Fruit fly (Drosophila melanogaster) whole organism: ENCODE measurements around the gene CG14543.

ENCODE experiments used
- CG8478 ChIP-seq: fragments of >200 bp; optimal IDR thresholded peaks from 2 replicates; lab custom pipeline; 2018; ENCODE audit warnings: inconsistent platforms
- Dll ChIP-seq: fragments of >200 bp; optimal IDR thresholded peaks from 2 replicates; lab custom pipeline; 2017
- EcR ChIP-seq, 2 experiments: fragments of >200 bp; optimal IDR thresholded peaks; 2 replicates each; lab custom pipeline; 2017; ENCODE audit warnings: missing biosample characterization in 2 of 2, missing genetic modification characterization in 2 of 2, missing genetic modification reagents in 2 of 2
- pan ChIP-seq: fragments of >200 bp; optimal IDR thresholded peaks from 2 replicates; lab custom pipeline; 2017
- psq ChIP-seq: fragments of >200 bp; optimal IDR thresholded peaks from 2 replicates; lab custom pipeline; 2017
- usp ChIP-seq: fragments of >200 bp; optimal IDR thresholded peaks from 2 replicates; lab custom pipeline; 2017; ENCODE audit warnings: missing biosample characterization, missing genetic modification characterization, mixed read lengths

CG14543 gene

DNA sequence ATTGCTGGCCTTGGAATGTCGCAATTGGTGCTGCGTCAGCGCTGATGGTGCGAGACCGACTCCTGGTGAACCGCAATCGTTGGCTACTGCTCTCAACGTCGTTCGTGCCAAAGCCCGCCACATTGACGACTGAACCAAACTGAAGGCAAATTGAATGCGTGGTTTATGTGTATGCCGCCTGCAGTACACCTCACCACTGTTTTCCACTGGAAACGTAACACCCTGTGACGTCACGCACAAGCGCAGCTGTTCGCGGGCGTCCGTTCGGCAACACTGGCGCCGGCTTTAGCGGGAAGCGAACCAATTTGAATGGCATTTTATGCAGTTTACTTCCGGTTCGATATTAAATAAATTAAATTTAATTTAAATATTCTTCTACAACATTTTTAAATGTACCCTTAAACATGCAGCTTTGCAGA, 1.2 kb upstream of the CG14543 start, which contains the start of gene Cmpk:
TSS of gene Cmpk (minus strand) at position 225 of the 419 bp plus-strand sequence.
- TF ChIP-seq psq (lab: Kevin White, UChicago): no peak
- TF ChIP-seq Dll: no peak
- TF ChIP-seq EcR (GFP tag; optimal IDR thresholded peaks at IDR 0.05; lab: Kevin White, UChicago): no peak
- no peak for TF ChIP-seq usp (GFP tag; lab: Kevin White, UChicago)
- no peak for TF ChIP-seq CG8478 (lab: Kevin White, UChicago)
- TF ChIP-seq pan (lab: Kevin White, UChicago): no peak

DNA sequence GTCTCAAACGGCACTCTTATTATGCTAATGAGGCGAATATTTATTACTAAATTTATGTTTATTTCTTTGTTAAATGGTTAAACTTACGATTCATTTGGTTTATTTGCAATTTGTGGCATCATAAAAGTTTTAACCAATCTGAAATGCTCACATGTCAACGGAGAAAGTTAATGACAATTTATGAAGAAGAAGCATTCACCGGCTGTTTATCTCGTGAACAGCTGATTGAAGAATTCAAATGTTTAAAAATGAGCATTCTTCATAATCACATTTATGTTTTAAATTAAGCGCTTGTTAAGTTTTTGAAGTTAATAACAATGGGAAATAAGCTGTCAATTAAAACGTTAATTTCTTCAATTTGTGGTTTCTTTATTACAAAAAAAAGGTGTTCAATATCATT, 1.6 kb downstream of the CG14543 start, which contains the start of the genes PIG-P and Tcs6:
TSS of gene PIG-P (minus strand) at position 158 of the 400 bp plus-strand sequence.
TSS of gene Tcs6 (minus strand) at position 158 of the 400 bp plus-strand sequence.
- TF ChIP-seq CG8478 (lab: Kevin White, UChicago) (no peak), psq (lab: Kevin White, UChicago) (no peak), EcR (GFP tag; optimal IDR thresholded peaks at IDR 0.05; lab: Kevin White, UChicago) (no peak), pan (lab: Kevin White, UChicago) (no peak), Dll (no peak), usp (GFP tag; lab: Kevin White, UChicago) (no peak)

DNA sequence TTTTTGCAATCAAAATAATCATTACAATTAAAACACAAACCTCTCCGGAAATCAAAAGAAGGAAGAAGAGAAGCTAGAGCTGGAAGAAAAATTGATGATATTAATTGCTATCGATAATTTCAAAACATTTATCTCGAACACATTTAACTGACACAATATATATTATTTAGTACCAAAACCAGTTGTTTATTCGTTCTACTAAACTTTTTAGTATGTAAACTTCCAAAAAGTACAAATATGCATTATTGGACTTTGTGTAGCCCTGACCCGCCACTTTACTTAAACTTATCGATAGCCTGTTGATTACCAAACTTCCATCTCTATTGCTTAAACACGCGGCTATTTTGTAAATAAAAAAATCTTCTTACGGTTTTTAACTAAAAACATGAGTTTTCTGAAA, 2.8 kb downstream of the CG14543 start, which contains the start of the genes RpL34a and Trmt61:
TSS of gene RpL34a (minus strand) at position 73 of the 400 bp plus-strand sequence.
TSS of gene Trmt61 (plus strand) at position 302 of the 400 bp plus-strand sequence.
- TF ChIP-seq pan (lab: Kevin White, UChicago): no peak
- TF ChIP-seq Dll: no peak
- no peak for TF ChIP-seq psq (lab: Kevin White, UChicago)
- no peak for TF ChIP-seq usp (GFP tag; lab: Kevin White, UChicago)
- TF ChIP-seq EcR (GFP tag; optimal IDR thresholded peaks at IDR 0.05; lab: Kevin White, UChicago): no peak
- TF ChIP-seq CG8478 (lab: Kevin White, UChicago): no peak

DNA sequence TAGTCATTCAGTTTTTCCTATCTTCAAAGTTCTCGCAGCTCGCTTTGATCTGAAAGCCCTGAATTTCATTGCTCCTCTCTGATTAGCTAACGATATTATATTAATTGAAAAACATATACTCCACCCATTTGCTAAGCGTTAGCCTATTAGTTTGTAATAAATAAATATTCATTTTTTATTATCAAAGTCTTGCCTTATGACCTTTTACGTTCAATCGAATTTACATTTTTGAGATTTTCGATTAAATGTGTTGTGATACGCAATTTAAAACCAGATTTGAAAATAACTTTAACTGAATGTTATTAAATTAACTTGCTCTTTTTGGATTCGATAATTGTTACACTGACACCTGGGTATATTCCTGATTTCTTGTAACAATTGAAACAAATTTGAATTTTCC, 6.5 kb downstream of the CG14543 start, which contains the start of gene CG14551:
TSS of gene CG14551 (minus strand) at position 101 of the 400 bp plus-strand sequence.
- TF ChIP-seq psq (lab: Kevin White, UChicago): no peak
- no peak for TF ChIP-seq usp (GFP tag; lab: Kevin White, UChicago)
- no peak for TF ChIP-seq EcR (GFP tag; optimal IDR thresholded peaks at IDR 0.05; lab: Kevin White, UChicago)
- TF ChIP-seq pan (lab: Kevin White, UChicago): no peak
- TF ChIP-seq Dll: no peak
- no peak for TF ChIP-seq CG8478 (lab: Kevin White, UChicago)

DNA sequence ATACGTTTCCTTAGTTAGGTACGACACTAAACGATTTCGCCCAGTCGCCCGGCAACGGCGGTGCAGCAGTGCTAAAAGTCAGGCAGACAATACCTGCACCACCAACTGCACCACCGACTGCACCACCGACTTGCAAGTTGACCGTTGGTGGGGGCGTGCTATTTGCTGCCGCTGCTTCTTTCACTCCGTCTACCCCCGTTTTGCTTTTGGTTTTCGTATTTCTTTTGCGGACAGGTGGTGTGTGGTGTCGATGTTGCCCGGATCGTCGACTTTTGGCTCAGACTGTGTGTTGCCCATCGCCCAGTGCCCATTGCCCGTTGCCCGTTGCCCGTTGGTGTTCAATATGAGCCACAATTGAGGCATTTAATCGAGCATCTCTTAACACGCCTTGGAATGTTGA, 8.3 kb downstream of the CG14543 start:
- TF ChIP-seq Dll (no peak), pan (lab: Kevin White, UChicago) (no peak), usp (GFP tag; lab: Kevin White, UChicago) (no peak), CG8478 (lab: Kevin White, UChicago) (no peak), psq (lab: Kevin White, UChicago) (no peak), EcR (GFP tag; optimal IDR thresholded peaks at IDR 0.05; lab: Kevin White, UChicago) (no peak)

DNA sequence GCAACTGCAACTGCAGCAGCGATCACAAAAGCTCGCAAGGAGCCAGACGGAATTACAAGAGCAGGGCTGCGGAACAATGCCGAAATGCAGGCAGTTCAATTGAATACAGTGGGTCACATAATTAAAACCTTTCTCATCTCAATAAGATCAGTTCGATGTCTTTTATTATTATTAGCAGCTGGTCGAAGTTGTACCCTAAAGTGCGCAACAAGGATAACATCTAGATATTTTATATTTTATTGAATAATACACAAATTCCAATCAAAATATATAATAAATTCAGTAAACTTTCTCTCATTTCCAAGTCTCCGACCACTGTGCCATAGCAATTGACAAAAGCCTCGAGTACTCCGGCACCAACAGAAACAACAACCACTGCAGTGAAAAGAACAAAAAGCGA, 11.7 kb downstream of the CG14543 start:
- TF ChIP-seq pan (lab: Kevin White, UChicago) (no peak), Dll (no peak), CG8478 (lab: Kevin White, UChicago) (no peak), psq (lab: Kevin White, UChicago) (no peak), usp (GFP tag; lab: Kevin White, UChicago) (no peak), EcR (GFP tag; optimal IDR thresholded peaks at IDR 0.05; lab: Kevin White, UChicago) (no peak)

DNA sequence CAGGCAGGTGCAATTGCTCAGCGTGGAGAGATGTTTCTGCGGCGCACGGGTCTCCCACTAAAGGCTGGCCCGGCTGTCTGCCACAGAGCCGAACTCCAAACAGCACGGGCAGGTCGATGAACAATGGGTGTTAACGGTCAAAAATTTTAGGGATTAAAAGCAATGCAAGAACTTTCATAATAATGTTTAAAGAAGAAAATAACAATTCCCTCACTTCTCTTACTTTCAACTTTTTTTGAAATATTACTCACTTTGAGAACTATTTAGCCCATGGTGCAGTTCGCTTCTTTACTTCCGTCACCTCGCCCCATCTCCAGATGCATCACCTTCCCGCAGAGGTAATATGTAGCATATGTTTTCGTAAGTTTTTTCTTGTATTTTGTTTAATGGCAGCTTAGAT, 16.0 kb downstream of the CG14543 start:
- TF ChIP-seq EcR (GFP tag; optimal IDR thresholded peaks at IDR 0.05; lab: Kevin White, UChicago): no peak
- TF ChIP-seq psq (lab: Kevin White, UChicago): no peak
- no peak for TF ChIP-seq pan (lab: Kevin White, UChicago)
- TF ChIP-seq Dll: no peak
- no peak for TF ChIP-seq usp (GFP tag; lab: Kevin White, UChicago)
- no peak for TF ChIP-seq CG8478 (lab: Kevin White, UChicago)

DNA sequence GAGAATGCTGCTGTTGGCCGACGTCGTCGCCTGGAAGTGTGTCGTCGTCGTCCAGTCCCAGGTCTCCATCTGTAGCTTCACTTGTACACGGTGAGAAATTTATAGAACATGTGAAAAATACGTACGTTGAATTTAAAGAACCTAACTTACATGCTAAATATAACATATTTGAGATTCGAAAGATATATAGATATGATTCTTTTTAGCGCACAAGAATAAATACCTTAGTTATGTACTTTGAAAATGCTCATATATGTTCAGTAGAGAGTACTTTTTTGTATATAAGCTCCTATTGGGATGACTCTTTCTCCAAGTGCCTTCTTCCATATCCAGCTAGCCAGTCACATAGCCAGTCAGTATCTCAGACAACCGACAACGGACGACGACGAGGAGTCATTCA, 18.8 kb downstream of the CG14543 start:
- TF ChIP-seq EcR (GFP tag; optimal IDR thresholded peaks at IDR 0.05; lab: Kevin White, UChicago) (no peak), CG8478 (lab: Kevin White, UChicago) (no peak), Dll (no peak), pan (lab: Kevin White, UChicago) (no peak), psq (lab: Kevin White, UChicago) (no peak), usp (GFP tag; lab: Kevin White, UChicago) (no peak)

DNA sequence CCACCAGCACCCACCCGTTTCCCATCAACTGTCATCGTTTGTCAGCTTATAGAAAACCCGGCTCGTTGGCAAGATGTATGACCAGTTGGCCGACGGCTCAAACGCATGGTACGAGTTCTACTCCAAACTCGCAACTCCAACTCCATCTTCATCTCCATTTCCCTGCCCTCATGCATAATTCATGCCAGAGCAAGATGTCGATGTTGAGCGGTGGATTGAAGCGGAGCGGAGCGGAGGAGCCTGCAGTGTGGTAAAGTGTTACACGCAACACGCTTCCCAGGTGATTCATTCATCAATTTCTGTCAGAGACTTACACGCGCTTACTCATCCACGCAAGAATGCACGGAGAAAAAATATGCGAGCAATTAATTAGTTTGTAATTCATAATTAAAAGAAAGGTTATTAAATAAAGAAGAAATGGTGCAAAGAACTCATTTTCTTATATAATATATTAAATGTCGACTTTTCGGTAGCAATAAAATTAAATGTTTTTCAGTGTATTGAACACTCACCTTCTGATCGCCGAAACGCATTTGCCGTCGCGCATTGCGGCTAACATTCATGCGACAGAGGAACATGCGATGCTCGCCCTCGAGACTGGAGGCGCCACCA, 25.1 kb downstream of the CG14543 start:
- no peak for TF ChIP-seq psq (lab: Kevin White, UChicago)
- no peak for TF ChIP-seq CG8478 (lab: Kevin White, UChicago)
- no peak for TF ChIP-seq EcR (GFP tag; optimal IDR thresholded peaks at IDR 0.05; lab: Kevin White, UChicago)
- no peak for TF ChIP-seq usp (GFP tag; lab: Kevin White, UChicago)

DNA sequence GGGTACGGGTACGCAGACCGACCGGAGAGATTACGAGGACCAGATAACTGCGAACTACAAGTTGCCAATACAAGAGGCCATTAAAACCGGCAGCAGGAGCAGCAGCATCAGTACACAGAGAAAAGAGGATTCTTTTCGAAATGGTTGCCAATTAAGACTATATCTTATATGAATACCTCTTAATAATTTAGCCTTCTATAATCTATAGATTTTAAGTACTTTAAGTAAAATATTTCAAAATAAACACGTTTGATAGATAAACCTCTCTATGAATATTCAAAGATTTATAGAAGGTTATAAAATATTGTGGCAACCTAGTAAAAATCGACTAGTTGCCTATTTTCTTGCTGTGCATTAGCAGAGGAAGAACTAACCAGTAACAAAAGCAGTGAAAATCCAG, 39.1 kb downstream of the CG14543 start:
- TF ChIP-seq pan (lab: Kevin White, UChicago): no peak
- TF ChIP-seq CG8478 (lab: Kevin White, UChicago): no peak
- no peak for TF ChIP-seq psq (lab: Kevin White, UChicago)
- TF ChIP-seq usp (GFP tag; lab: Kevin White, UChicago): no peak

DNA sequence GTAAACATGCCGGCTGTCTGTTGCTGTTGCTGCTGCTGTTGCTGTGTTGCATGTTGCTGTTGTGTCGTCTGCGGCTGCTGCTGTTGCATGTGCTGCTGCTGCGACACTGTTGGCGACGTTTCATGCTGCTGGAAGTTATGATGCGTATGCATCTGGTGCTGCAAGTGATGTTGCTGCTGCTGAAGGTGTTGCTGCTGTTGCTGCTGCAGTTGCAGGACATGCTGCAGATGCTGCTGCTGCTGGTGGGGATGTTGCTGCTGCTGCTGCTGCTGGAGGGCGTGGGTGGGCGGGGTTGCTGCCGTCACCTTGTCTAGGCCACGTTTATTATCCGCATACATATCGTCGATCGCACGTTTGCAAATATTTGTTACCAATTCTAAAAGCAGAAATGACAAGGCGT, 39.8 kb downstream of the CG14543 start:
- TF ChIP-seq usp (GFP tag; lab: Kevin White, UChicago) (no peak), CG8478 (lab: Kevin White, UChicago) (no peak), Dll (no peak)
